Worm (Caenorhabditis elegans) whole organism, L4/young adult: Measurements from ENCODE around the gene pptr-2.

Source experiments
- W03F9.2 ChIP-seq: fragments of 150-350 bp; optimal IDR thresholded peaks from 2 replicates; lab custom pipeline; 2014; ENCODE audit warnings: missing biosample characterization, missing genetic modification characterization
- him-1 ChIP-seq: sonication (generic microtip); optimal IDR thresholded peaks from 2 replicates; lab custom pipeline; 2016; ENCODE audit warnings: missing genotype, missing genetic modification reagents, missing genetic modification characterization, missing compliant biosample characterization

- TF ChIP-seq W03F9.2 (tag; lab: Kevin White, UChicago) (no peak), him-1 (tag; lab: Kevin White, UChicago) (no peak)
These were observed 42.9 kb downstream of the pptr-2 start, which contains the start of gene frpr-9 for ce11 chrV:10991789-10992188.
